Worm (Caenorhabditis elegans): ENCODE measurements around the gene fbxb-3.

Gene fbxb-3

DNA sequence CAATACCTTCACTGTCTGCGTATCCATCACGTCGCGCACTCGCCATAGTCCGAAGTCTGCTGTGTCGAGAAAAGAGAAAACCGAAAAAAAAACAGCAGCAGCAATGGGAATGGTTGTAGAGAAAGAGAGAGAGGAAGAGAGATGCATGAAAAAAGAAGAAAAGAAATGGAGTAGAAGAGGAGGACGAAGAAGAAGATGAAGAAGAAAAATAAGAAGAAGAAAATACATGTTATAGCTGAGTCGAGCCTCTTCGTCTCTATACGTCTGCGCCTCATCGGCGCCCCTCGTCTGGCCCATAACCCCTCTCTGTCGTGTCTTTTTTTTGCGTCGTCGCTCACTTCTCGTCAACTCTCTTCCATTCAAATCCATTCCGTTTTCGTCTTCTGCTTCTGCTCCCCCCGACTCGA, 29.0 kb upstream of the fbxb-3 start:
- TF ChIP-seq die-1 (tag; optimal IDR thresholded peaks at IDR 0.05) (peak; percentile 34), cebp-1 (GFP tag; IDR thresholded peaks at IDR 0.05) (no peak), cebp-1 (tag; optimal IDR thresholded peaks at IDR 0.05) (peak; percentile 65), rcor-1 (GFP tag; IDR thresholded peaks at IDR 0.05) (0 out of 2 replicates have a peak, but pooled peaks have one; percentile 26), lin-40 (tag; optimal IDR thresholded peaks at IDR 0.05) (peak; percentile 74), egl-44 (GFP tag; IDR thresholded peaks at IDR 0.05) (0 out of 2 replicates have a peak, but pooled peaks have one; percentile 27), lin-26 (GFP tag; IDR thresholded peaks at IDR 0.05) (peak; percentile 69; the same call in 1 of the 2 replicates), madf-10 (tag; optimal IDR thresholded peaks at IDR 0.05) (peak; percentile 40), snpc-4 (GFP tag; optimal IDR thresholded peaks at IDR 0.05) (no peak), snpc-4 (tag; optimal IDR thresholded peaks at IDR 0.05) (peak in 1 of 4 experiments; percentile 28), hmg-1.2 (GFP tag; IDR thresholded peaks at IDR 0.05) (peak; percentile 65; the same call in 1 of the 2 replicates), ceh-27 (GFP tag; optimal IDR thresholded peaks at IDR 0.05) (peak; percentile 49), nhr-80 (tag; optimal IDR thresholded peaks at IDR 0.05) (peak; percentile 21), F57C9.4 (tag; optimal IDR thresholded peaks at IDR 0.05) (no peak), pbrm-1 (GFP tag; IDR thresholded peaks at IDR 0.05) (0 out of 2 replicates have a peak, but pooled peaks have one; percentile 16), C06A6.2 (GFP tag; conservative IDR thresholded peaks at IDR 0.05) (0 out of 2 replicates have a peak, but pooled peaks have one; percentile 15), rec-8 (tag; optimal IDR thresholded peaks at IDR 0.05) (no peak), chd-7 (tag; optimal IDR thresholded peaks at IDR 0.05) (peak; percentile 18), F23B12.7 (tag; optimal IDR thresholded peaks at IDR 0.05; ENCODE audit: insufficient read depth) (peak; percentile 24), F55B11.4 (tag; optimal IDR thresholded peaks at IDR 0.05; ENCODE audit: borderline replicate concordance, insufficient read depth) (no peak), K11D2.4 (GFP tag; IDR thresholded peaks at IDR 0.05) (peak; percentile 50; the same call in 1 of the 2 replicates), dpff-1 (tag; optimal IDR thresholded peaks at IDR 0.05) (no peak), attf-5 (GFP tag; optimal IDR thresholded peaks at IDR 0.05) (peak; percentile 86), atf-7 (tag; optimal IDR thresholded peaks at IDR 0.05) (peak; percentile 20), C17E4.6 (GFP tag; IDR thresholded peaks at IDR 0.05) (no peak), F10E7.11 (tag; optimal IDR thresholded peaks at IDR 0.05) (no peak), egrh-3 (GFP tag; IDR thresholded peaks at IDR 0.05) (0 out of 2 replicates have a peak, but pooled peaks have one; percentile 3), K12H6.12 (tag; optimal IDR thresholded peaks at IDR 0.05) (peak; percentile 69), somi-1 (GFP tag; optimal IDR thresholded peaks at IDR 0.05) (peak; percentile 75), tbp1 (GFP tag; optimal IDR thresholded peaks at IDR 0.05) (peak; percentile 28), ZK185.1 (tag; optimal IDR thresholded peaks at IDR 0.05; ENCODE audit: poor library complexity, severe bottlenecking) (peak; percentile 40), ztf-26 (tag; optimal IDR thresholded peaks at IDR 0.05) (peak; percentile 49), repo-1 (tag; optimal IDR thresholded peaks at IDR 0.05) (no peak)

DNA sequence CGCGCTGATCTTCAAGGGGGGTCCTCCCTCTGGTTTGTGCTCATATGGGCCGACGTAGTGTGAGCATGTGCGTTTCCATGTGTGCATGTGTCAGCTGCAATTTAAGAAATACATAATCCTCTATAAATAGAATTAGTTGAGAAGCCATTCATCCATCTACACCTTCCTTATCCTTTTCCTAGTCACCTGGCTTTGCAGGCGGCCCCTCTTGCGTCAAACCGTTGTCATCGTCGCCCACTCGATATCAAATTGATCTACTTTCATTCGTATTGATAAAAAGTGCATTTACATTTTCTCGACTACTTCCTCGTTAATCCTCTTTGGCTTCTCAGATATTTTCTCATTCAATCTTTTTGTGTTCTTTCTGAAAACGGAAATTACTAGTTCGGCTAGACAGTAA, 26.7 kb upstream of the fbxb-3 start:
- no peak for TF ChIP-seq nhr-179 (tag; optimal IDR thresholded peaks at IDR 0.05)
- TF ChIP-seq rpc-1 (optimal IDR thresholded peaks at IDR 0.05) = no peak
- TF ChIP-seq rpc-1 (tag; optimal IDR thresholded peaks at IDR 0.05) = no peak
- TF ChIP-seq let-526 (GFP tag; IDR thresholded peaks at IDR 0.05) = no peak
- no peak for TF ChIP-seq ztf-3 (GFP tag; optimal IDR thresholded peaks at IDR 0.05)

DNA sequence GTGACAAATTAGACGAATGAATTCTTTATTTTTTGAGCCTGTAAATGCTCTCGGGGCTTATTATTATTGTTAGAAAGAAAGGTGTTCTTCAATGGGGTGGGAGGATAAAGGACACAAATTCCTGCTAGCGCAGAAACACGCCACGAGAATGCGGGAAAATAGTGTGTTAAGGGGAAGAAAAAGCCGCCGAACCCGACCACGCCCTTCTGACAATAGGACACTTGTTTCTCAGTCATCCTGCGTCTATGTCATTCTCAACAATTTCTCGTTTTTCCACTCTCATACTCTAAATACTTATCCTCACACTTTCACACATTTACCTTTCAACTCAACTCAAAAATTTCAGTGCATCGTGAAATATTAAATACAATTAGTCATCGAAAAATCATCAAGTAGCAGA, 24.9 kb upstream of the fbxb-3 start, which contains the start of gene M117.1:
M117.1 (plus strand) TSS at position 347 of the 400 bp plus-strand sequence.
- TF ChIP-seq zfh-2 (GFP tag; conservative IDR thresholded peaks at IDR 0.05) (0 out of 2 replicates have a peak, but pooled peaks have one; percentile 11), ztf-25 (GFP tag; IDR thresholded peaks at IDR 0.05) (no peak)
